Fruit fly (Drosophila melanogaster): ENCODE data around the gene AstA.

Gene AstA

dm6 chr3R:24719314-24720290 lies 45.3 kb downstream of the AstA start, which contains the start of the genes CG13630 and tok:
Gene CG13630, minus strand, starts transcription at chr3R:24719364.
Gene tok, plus strand, starts transcription at chr3R:24719697.
- TF ChIP-seq CG3032 (tag; optimal IDR thresholded peaks at IDR 0.05) = no peak
- no peak for TF ChIP-seq CG32006 (GFP tag; optimal IDR thresholded peaks at IDR 0.05)
- no peak for TF ChIP-seq CG11762 (GFP tag; optimal IDR thresholded peaks at IDR 0.05; ENCODE audit: insufficient read depth)
- TF ChIP-seq vri (GFP tag; optimal IDR thresholded peaks at IDR 0.05) = no peak
- TF ChIP-seq CG6276 (GFP tag; optimal IDR thresholded peaks at IDR 0.05) = peak; percentile 12
- TF ChIP-seq CG6163 (GFP tag; IDR thresholded peaks at IDR 0.05) = no peak
- TF ChIP-seq Ets21C (GFP tag; optimal IDR thresholded peaks at IDR 0.05) = no peak
- no peak for TF ChIP-seq net (GFP tag; optimal IDR thresholded peaks at IDR 0.05)
- no peak for TF ChIP-seq CG34406 (GFP tag; optimal IDR thresholded peaks at IDR 0.05)
- no peak for TF ChIP-seq Ets96B (tag; optimal IDR thresholded peaks at IDR 0.05)
- TF ChIP-seq Sox15 (GFP tag; optimal IDR thresholded peaks at IDR 0.05) = no peak
- no peak for TF ChIP-seq CG3919 (GFP tag; optimal IDR thresholded peaks at IDR 0.05)
- no peak for TF ChIP-seq CG6792 (GFP tag; optimal IDR thresholded peaks at IDR 0.05)
- TF ChIP-seq lz (GFP tag; optimal IDR thresholded peaks at IDR 0.05) = no peak
- peak in 1 of 2 experiments; percentile 8 for TF ChIP-seq ss (GFP tag; optimal IDR thresholded peaks at IDR 0.05)
- peak; percentile 24 for TF ChIP-seq CG6854 (GFP tag; optimal IDR thresholded peaks at IDR 0.05)
- TF ChIP-seq CG11902 (GFP tag; optimal IDR thresholded peaks at IDR 0.05) = no peak
- TF ChIP-seq Eip75B (GFP tag; optimal IDR thresholded peaks at IDR 0.05) = no peak
- TF ChIP-seq Sox102F (GFP tag; optimal IDR thresholded peaks at IDR 0.05) = peak; percentile 43
- TF ChIP-seq CG9139 (GFP tag; optimal IDR thresholded peaks at IDR 0.05) = peak; percentile 22
- TF ChIP-seq Blimp-1 (GFP tag; optimal IDR thresholded peaks at IDR 0.05) = no peak
- TF ChIP-seq Met (GFP tag; optimal IDR thresholded peaks at IDR 0.05) = no peak
- TF ChIP-seq CG7368 (GFP tag; optimal IDR thresholded peaks at IDR 0.05) = no peak
- no peak for TF ChIP-seq pdm3 (GFP tag; optimal IDR thresholded peaks at IDR 0.05)
- TF ChIP-seq esn (GFP tag; optimal IDR thresholded peaks at IDR 0.05) = no peak
- no peak for TF ChIP-seq spab (GFP tag; optimal IDR thresholded peaks at IDR 0.05)
- TF ChIP-seq CG31627 (GFP tag; optimal IDR thresholded peaks at IDR 0.05) = no peak
- no peak for TF ChIP-seq CG8119 (GFP tag; IDR thresholded peaks at IDR 0.05)
- TF ChIP-seq Eip78C (GFP tag) = peak; percentile 73
- no peak for TF ChIP-seq CG6808 (GFP tag; optimal IDR thresholded peaks at IDR 0.05)
- TF ChIP-seq cyc (GFP tag; optimal IDR thresholded peaks at IDR 0.05) = no peak
- TF ChIP-seq svp (GFP tag) = peak; percentile 95
- TF ChIP-seq acj6 (GFP tag; optimal IDR thresholded peaks at IDR 0.05) = no peak
- no peak for TF ChIP-seq CG11294 (GFP tag; IDR thresholded peaks at IDR 0.05)
- peak; percentile 86 for TF ChIP-seq dsx (GFP tag; optimal IDR thresholded peaks at IDR 0.05; ENCODE audit: poor library complexity, severe bottlenecking)
- no peak for TF ChIP-seq CG8632 (GFP tag; optimal IDR thresholded peaks at IDR 0.05)
- TF ChIP-seq CG15336 (GFP tag; IDR thresholded peaks at IDR 0.05) = no peak
- TF ChIP-seq Hr39 (GFP tag; optimal IDR thresholded peaks at IDR 0.05) = no peak

dm6 chr3R:24717289-24717688 lies 47.6 kb downstream of the AstA start, which contains the start of gene Polr2L:
Gene Polr2L, plus strand, starts transcription at chr3R:24717511.
- TF ChIP-seq OdsH (GFP tag; optimal IDR thresholded peaks at IDR 0.05) (no peak), dsx (GFP tag; optimal IDR thresholded peaks at IDR 0.05; ENCODE audit: poor library complexity, severe bottlenecking) (peak; percentile 74)
